Fruit fly (Drosophila melanogaster) whole organism, embryonic: ENCODE measurements around the gene CG1299.

Source experiments
- Atf3 ChIP-seq: fragments of 200-800 bp; sonication (Bioruptor generic); optimal IDR thresholded peaks from 3 replicates; lab custom pipeline; 2016; ENCODE audit warnings: missing biosample characterization, missing genetic modification characterization
- Bdp1 ChIP-seq: fragments of 200-800 bp; sonication (Bioruptor generic); optimal IDR thresholded peaks from 3 replicates; lab custom pipeline; 2016; ENCODE audit warnings: missing biosample characterization, missing genetic modification characterization
- Bteb2 ChIP-seq: fragments of 200-800 bp; sonication (Bioruptor generic); optimal IDR thresholded peaks from 2 replicates; lab custom pipeline; 2016; ENCODE audit warnings: missing biosample characterization, missing genetic modification characterization
- CG10543 ChIP-seq: fragments of 200-800 bp; sonication (Bioruptor generic); optimal IDR thresholded peaks from 3 replicates; lab custom pipeline; 2017; ENCODE audit warnings: missing biosample characterization, mild to moderate bottlenecking, missing genetic modification characterization, moderate library complexity
- CG10979 ChIP-seq: fragments of 200-800 bp; sonication (Bioruptor generic); optimal IDR thresholded peaks from 2 replicates; lab custom pipeline; 2018; ENCODE audit warnings: missing biosample characterization, mild to moderate bottlenecking, missing genetic modification characterization, moderate library complexity
- CG12155 ChIP-seq: fragments of 200-800 bp; sonication (Bioruptor generic); optimal IDR thresholded peaks from 3 replicates; lab custom pipeline; 2016; ENCODE audit warnings: missing biosample characterization, missing genetic modification characterization
- CG17186 ChIP-seq: fragments of 200-800 bp; sonication (Bioruptor generic); optimal IDR thresholded peaks from 3 replicates; lab custom pipeline; 2017; ENCODE audit warnings: missing biosample characterization, missing genetic modification reagents, missing genetic modification characterization
- CG17568 ChIP-seq: fragments of 200-800 bp; sonication (Bioruptor generic); optimal IDR thresholded peaks from 2 replicates; lab custom pipeline; 2018; ENCODE audit warnings: missing biosample characterization, mild to moderate bottlenecking, missing genetic modification characterization, moderate library complexity
- CG2678 ChIP-seq: fragments of 200-800 bp; sonication (Bioruptor generic); optimal IDR thresholded peaks from 3 replicates; lab custom pipeline; 2019; ENCODE audit warnings: missing biosample characterization, mild to moderate bottlenecking, missing genetic modification characterization, moderate library complexity
- CG30020 ChIP-seq: fragments of 200-800 bp; optimal IDR thresholded peaks from 2 replicates; lab custom pipeline; 2019; ENCODE audit warnings: missing biosample characterization, mild to moderate bottlenecking, missing genetic modification characterization, moderate library complexity
- CG3281 ChIP-seq: fragments of 200-800 bp; sonication (Bioruptor generic); optimal IDR thresholded peaks from 3 replicates; lab custom pipeline; 2017; ENCODE audit warnings: missing biosample characterization, mild to moderate bottlenecking, missing genetic modification characterization
- CG34376 ChIP-seq: fragments of 200-800 bp; sonication (Bioruptor generic); optimal IDR thresholded peaks from 2 replicates; lab custom pipeline; 2018; ENCODE audit warnings: missing biosample characterization, mild to moderate bottlenecking, missing genetic modification characterization
- CG3726 ChIP-seq: fragments of 200-800 bp; sonication (Bioruptor generic); IDR thresholded peaks from 3 replicates; pipeline ENCODE4, ENCODE4 v1.3.6; 2022; ENCODE audit warnings: missing biosample characterization, missing genetic modification characterization
- CG4707 ChIP-seq: fragments of 200-800 bp; sonication (Bioruptor generic); optimal IDR thresholded peaks from 2 replicates; lab custom pipeline; 2018; ENCODE audit warnings: missing biosample characterization, mild to moderate bottlenecking, missing genetic modification characterization, moderate library complexity
- CG6254 ChIP-seq: fragments of 200-800 bp; sonication (Bioruptor generic); optimal IDR thresholded peaks from 3 replicates; lab custom pipeline; 2017; ENCODE audit warnings: mild to moderate bottlenecking, missing biosample characterization, missing genetic modification reagents, missing genetic modification characterization
- CG9797 ChIP-seq: fragments of 200-800 bp; sonication (Bioruptor generic); optimal IDR thresholded peaks from 3 replicates; lab custom pipeline; 2018; ENCODE audit warnings: missing biosample characterization, mild to moderate bottlenecking, missing genetic modification characterization
- CHES-1-like ChIP-seq: fragments of 200-800 bp; sonication (Bioruptor generic); optimal IDR thresholded peaks from 2 replicates; lab custom pipeline; 2016; ENCODE audit warnings: missing biosample characterization, missing genetic modification characterization
- CoRest ChIP-seq: fragments of 200-800 bp; sonication (Bioruptor generic); optimal IDR thresholded peaks from 3 replicates; lab custom pipeline; 2018; ENCODE audit warnings: missing biosample characterization, mild to moderate bottlenecking, missing genetic modification characterization, moderate library complexity
- Dll ChIP-seq: fragments of 200-800 bp; sonication (Bioruptor generic); IDR thresholded peaks from 4 replicates; pipeline ENCODE4 v1.3.6; 2022; ENCODE audit warnings: missing biosample characterization, missing genetic modification characterization; ENCODE audit not compliant: partially characterized antibody
- Dp ChIP-seq: fragments of 200-800 bp; sonication (Bioruptor generic); optimal IDR thresholded peaks from 2 replicates; lab custom pipeline; 2018; ENCODE audit warnings: missing biosample characterization, mild to moderate bottlenecking, missing genetic modification characterization, moderate library complexity
- E2f2 ChIP-seq: fragments of 200-800 bp; sonication (Bioruptor generic); IDR thresholded peaks from 2 replicates; pipeline ENCODE4 v1.3.6; 2022; ENCODE audit warnings: missing biosample characterization, missing genetic modification characterization
- Hand ChIP-seq: fragments of 200-800 bp; sonication (Bioruptor generic); optimal IDR thresholded peaks from 2 replicates; lab custom pipeline; 2017; ENCODE audit warnings: mild to moderate bottlenecking, missing biosample characterization, missing genetic modification reagents, missing genetic modification characterization
- Jarid2 ChIP-seq: fragments of 200-800 bp; sonication (Bioruptor generic); optimal IDR thresholded peaks from 3 replicates; lab custom pipeline; 2017; ENCODE audit warnings: mild to moderate bottlenecking, missing biosample characterization, missing genetic modification reagents, missing genetic modification characterization
- MESR4 ChIP-seq: fragments of 200-800 bp; sonication (Bioruptor generic); optimal IDR thresholded peaks from 2 replicates; lab custom pipeline; 2018; ENCODE audit warnings: missing biosample characterization, mild to moderate bottlenecking, missing genetic modification characterization, moderate library complexity
- Pdp1 ChIP-seq, 2 experiments: fragments of 200-800 bp; sonication (Bioruptor generic); optimal IDR thresholded peaks; 3 replicates each; lab custom pipeline; 2016; ENCODE audit warnings: missing biosample characterization in 2 of 2, missing genetic modification characterization in 2 of 2, mild to moderate bottlenecking in 1 of 2, moderate library complexity in 1 of 2
- abd-A ChIP-seq: fragments of 200-800 bp; sonication (Bioruptor generic); optimal IDR thresholded peaks from 3 replicates; lab custom pipeline; 2019; ENCODE audit warnings: missing biosample characterization, mild to moderate bottlenecking, missing genetic modification characterization, moderate library complexity
- ato ChIP-seq: fragments of 200-800 bp; sonication (Bioruptor generic); IDR thresholded peaks from 2 replicates; pipeline ENCODE4 v1.3.6; 2022; ENCODE audit warnings: missing biosample characterization, missing genetic modification characterization; ENCODE audit not compliant: partially characterized antibody
- bbx ChIP-seq: fragments of 200-800 bp; sonication (Bioruptor generic); IDR thresholded peaks from 2 replicates; pipeline ENCODE4 v1.3.6; 2022; ENCODE audit warnings: missing biosample characterization, missing genetic modification characterization; ENCODE audit not compliant: partially characterized antibody
- cg ChIP-seq: fragments of 200-800 bp; sonication (Bioruptor generic); optimal IDR thresholded peaks from 3 replicates; lab custom pipeline; 2019; ENCODE audit warnings: missing biosample characterization, mild to moderate bottlenecking, missing genetic modification characterization, moderate library complexity
- chm ChIP-seq: fragments of 200-800 bp; sonication (Bioruptor generic); IDR thresholded peaks from 2 replicates; pipeline ENCODE4 v1.3.6; 2022; ENCODE audit warnings: missing biosample characterization, missing genetic modification characterization
- ci ChIP-seq: fragments of 200-800 bp; sonication (Bioruptor generic); IDR thresholded peaks from 3 replicates; pipeline ENCODE4 v1.3.6; 2022; ENCODE audit warnings: missing biosample characterization, missing genetic modification characterization
- crol ChIP-seq: fragments of 200-800 bp; sonication (Bioruptor generic); IDR thresholded peaks from 2 replicates; pipeline ENCODE4 v1.3.6; 2022; ENCODE audit warnings: missing biosample characterization, missing genetic modification characterization
- dan ChIP-seq: fragments of 200-800 bp; sonication (Bioruptor generic); IDR thresholded peaks from 2 replicates; pipeline ENCODE4 v1.3.6; 2022; ENCODE audit warnings: missing biosample characterization, missing genetic modification characterization
- exex ChIP-seq: fragments of 200-800 bp; sonication (Bioruptor generic); optimal IDR thresholded peaks from 4 replicates; lab custom pipeline; 2018; ENCODE audit warnings: missing biosample characterization, mild to moderate bottlenecking, missing genetic modification characterization, moderate library complexity
- hbn ChIP-seq: fragments of 200-800 bp; sonication (Bioruptor generic); IDR thresholded peaks from 2 replicates; pipeline ENCODE4 v1.3.6; 2022; ENCODE audit warnings: missing biosample characterization, missing genetic modification characterization; ENCODE audit not compliant: partially characterized antibody
- inv ChIP-seq: fragments of 200-800 bp; sonication (Bioruptor generic); IDR thresholded peaks from 2 replicates; pipeline ENCODE4 v1.3.6; 2022; ENCODE audit warnings: missing biosample characterization, missing genetic modification characterization; ENCODE audit not compliant: partially characterized antibody
- knrl ChIP-seq: fragments of 200-800 bp; sonication (Bioruptor generic); IDR thresholded peaks from 3 replicates; pipeline ENCODE4 v1.3.6; 2022; ENCODE audit warnings: missing biosample characterization, missing genetic modification characterization; ENCODE audit not compliant: partially characterized antibody
- mld ChIP-seq: fragments of 200-800 bp; sonication (Bioruptor generic); IDR thresholded peaks from 3 replicates; pipeline ENCODE4 v1.3.6; 2022; ENCODE audit warnings: missing biosample characterization, missing genetic modification characterization; ENCODE audit not compliant: partially characterized antibody
- nau ChIP-seq: fragments of 200-800 bp; sonication (Bioruptor generic); optimal IDR thresholded peaks from 3 replicates; lab custom pipeline; 2017; ENCODE audit warnings: missing biosample characterization, mild to moderate bottlenecking, missing genetic modification characterization, missing genetic modification reagents
- pzg ChIP-seq: fragments of 200-800 bp; sonication (Bioruptor generic); optimal IDR thresholded peaks from 3 replicates; lab custom pipeline; 2018; ENCODE audit warnings: missing biosample characterization, mild to moderate bottlenecking, missing genetic modification characterization, moderate library complexity
- rib ChIP-seq: fragments of 200-800 bp; sonication (Bioruptor generic); IDR thresholded peaks from 2 replicates; pipeline ENCODE4 v1.3.6; 2022; ENCODE audit warnings: missing biosample characterization, missing genetic modification characterization
- sd ChIP-seq: fragments of 200-800 bp; sonication (Bioruptor generic); optimal IDR thresholded peaks from 3 replicates; lab custom pipeline; 2018; ENCODE audit warnings: missing biosample characterization, mild to moderate bottlenecking, missing genetic modification characterization, moderate library complexity
- tna ChIP-seq: fragments of 200-800 bp; sonication (Bioruptor generic); IDR thresholded peaks from 2 replicates; pipeline ENCODE4 v1.3.6; 2022; ENCODE audit warnings: missing biosample characterization, missing genetic modification characterization; ENCODE audit not compliant: partially characterized antibody
- toy ChIP-seq: fragments of 200-800 bp; sonication (Bioruptor generic); IDR thresholded peaks from 2 replicates; pipeline ENCODE4 v1.3.6; 2022; ENCODE audit warnings: missing biosample characterization, missing genetic modification characterization
- trh ChIP-seq: fragments of 200-800 bp; sonication (Bioruptor generic); optimal IDR thresholded peaks from 2 replicates; lab custom pipeline; 2016; ENCODE audit warnings: missing biosample characterization, missing genetic modification characterization
- unc-4 ChIP-seq: fragments of 200-800 bp; sonication (Bioruptor generic); IDR thresholded peaks from 2 replicates; pipeline ENCODE4 v1.3.6; 2022; ENCODE audit warnings: missing biosample characterization, missing genetic modification characterization; ENCODE audit not compliant: partially characterized antibody

Gene CG1299

DNA sequence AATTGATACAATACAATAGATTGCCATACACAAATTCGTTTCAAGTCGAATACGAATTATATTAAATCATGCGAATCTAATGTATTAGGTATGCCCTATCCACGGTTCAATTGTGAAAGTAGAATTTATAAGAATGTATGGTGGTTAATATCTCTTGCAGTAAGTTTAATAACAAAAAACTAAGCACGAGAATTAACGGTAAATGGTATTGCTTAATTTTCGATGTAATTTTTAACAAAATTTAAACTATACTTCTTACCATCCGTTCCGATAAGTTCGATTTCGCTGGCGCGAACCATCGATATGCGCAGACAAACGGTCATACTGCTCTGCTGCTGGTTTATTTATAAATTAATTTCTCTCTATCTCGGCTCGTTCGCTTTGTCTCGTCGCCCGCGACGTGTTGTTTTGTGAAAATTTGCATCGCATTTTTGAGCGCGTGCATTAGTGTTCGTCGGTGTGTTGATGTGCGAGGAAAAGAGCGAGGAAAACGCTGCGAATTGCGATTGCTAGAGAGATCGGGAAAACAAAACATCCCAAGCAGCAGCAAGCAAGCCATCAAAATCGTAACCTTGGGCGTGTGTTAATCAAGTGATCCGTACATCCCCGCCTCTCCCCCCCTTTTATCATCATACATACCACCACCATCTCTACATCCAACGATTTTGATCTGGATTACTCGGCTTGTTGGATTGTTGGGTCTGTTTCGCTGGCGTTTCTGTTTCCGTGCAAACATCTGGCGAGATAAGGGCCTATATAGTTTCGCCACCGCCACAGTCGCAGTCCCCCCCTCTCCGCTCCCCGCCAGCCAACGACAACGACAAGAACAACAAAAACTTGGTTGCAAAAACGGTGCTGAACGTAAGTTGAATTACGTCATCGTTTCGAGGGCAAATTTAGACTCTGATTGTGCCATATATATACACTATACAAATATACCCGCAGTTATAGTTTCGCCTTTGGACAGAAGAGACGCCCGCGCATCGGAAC, 44.9 kb upstream of the CG1299 start, which contains the start of gene Fit1 (continued):
- peak; percentile 95 for TF ChIP-seq CG34376 (GFP tag; lab: Kevin White, UChicago)
- peak; percentile 56 for TF ChIP-seq Dp (GFP tag; lab: Kevin White, UChicago)
- 0 out of 3 replicates have a peak, but pooled peaks have one; percentile 7 for TF ChIP-seq mld (GFP tag; lab: Robert Waterston, UW)
- peak; percentile 58 for TF ChIP-seq Hand
- peak; percentile 90 for TF ChIP-seq CG10543 (GFP tag; lab: Kevin White, UChicago)
- TF ChIP-seq CG3281 (GFP tag; lab: Kevin White, UChicago) = peak; percentile 9
- peak; percentile 13 for TF ChIP-seq exex
- TF ChIP-seq sd (tag; lab: Kevin White, UChicago) = peak; percentile 82
- no peak for TF ChIP-seq CG3726
- no peak for TF ChIP-seq trh (GFP tag; lab: Kevin White, UChicago)
- TF ChIP-seq Atf3 (GFP tag; lab: Kevin White, UChicago) = peak; percentile 31
- peak; percentile 80 for TF ChIP-seq abd-A (tag; lab: Kevin White, UChicago)
- TF ChIP-seq Bteb2 (GFP tag; lab: Kevin White, UChicago) = no peak
- TF ChIP-seq Bdp1 (GFP tag; lab: Kevin White, UChicago) = no peak
- no peak for TF ChIP-seq CG17568 (GFP tag; lab: Kevin White, UChicago)
- TF ChIP-seq Jarid2 (GFP tag; lab: Kevin White, UChicago) = no peak
- peak in 1 of 2 experiments; percentile 95 for TF ChIP-seq Pdp1 (GFP tag; optimal IDR thresholded peaks at IDR 0.05; lab: Kevin White, UChicago)
- TF ChIP-seq dan (GFP tag; lab: Robert Waterston, UW) = no peak
- TF ChIP-seq CHES-1-like (GFP tag; lab: Kevin White, UChicago) = no peak
- TF ChIP-seq crol (GFP tag; lab: Robert Waterston, UW) = peak; percentile 95
- peak; percentile 46 for TF ChIP-seq inv (GFP tag; lab: Robert Waterston, UW)
- peak; percentile 54 for TF ChIP-seq pzg
- peak; percentile 14 for TF ChIP-seq CG2678 (tag; lab: Kevin White, UChicago)
- TF ChIP-seq CG10979 (tag; lab: Kevin White, UChicago) = peak; percentile 3
- peak; percentile 42 for TF ChIP-seq cg (GFP tag; lab: Kevin White, UChicago)
- peak; percentile 75 for TF ChIP-seq MESR4 (GFP tag; lab: Kevin White, UChicago)
- peak; percentile 74 for TF ChIP-seq CG9797 (GFP tag; lab: Kevin White, UChicago)
- TF ChIP-seq CG4707 = no peak
- no peak for TF ChIP-seq ci
- peak; percentile 37 for TF ChIP-seq nau (GFP tag; lab: Kevin White, UChicago)
- no peak for TF ChIP-seq CG12155
- peak; percentile 58 for TF ChIP-seq hbn (GFP tag; lab: Robert Waterston, UW)
- TF ChIP-seq ato = peak; percentile 66
- TF ChIP-seq knrl (GFP tag; lab: Robert Waterston, UW) = peak; percentile 39; the same call in 2 of the 3 replicates
- TF ChIP-seq Dll (GFP tag; lab: Robert Waterston, UW) = peak; percentile 47; the same call in 2 of the 4 replicates
- TF ChIP-seq chm (GFP tag; lab: Robert Waterston, UW) = peak; percentile 48; the same call in 1 of the 2 replicates
- no peak for TF ChIP-seq CoRest (tag; lab: Kevin White, UChicago)
- TF ChIP-seq E2f2 (GFP tag; lab: Robert Waterston, UW) = peak; percentile 76
- peak; percentile 55 for TF ChIP-seq CG17186
- TF ChIP-seq CG30020 (tag; lab: Kevin White, UChicago) = peak; percentile 12
- TF ChIP-seq toy (GFP tag; lab: Robert Waterston, UW) = no peak
- TF ChIP-seq CG6254 (GFP tag; lab: Kevin White, UChicago) = no peak
- peak; percentile 40; the same call in 1 of the 2 replicates for TF ChIP-seq unc-4 (GFP tag; lab: Robert Waterston, UW)
- peak; percentile 79 for TF ChIP-seq bbx
- peak; percentile 96 for TF ChIP-seq rib (GFP tag; lab: Robert Waterston, UW)
- TF ChIP-seq tna = peak; percentile 51
